Worm (Caenorhabditis elegans): ENCODE data around the gene ptrn-1.

Gene ptrn-1

DNA sequence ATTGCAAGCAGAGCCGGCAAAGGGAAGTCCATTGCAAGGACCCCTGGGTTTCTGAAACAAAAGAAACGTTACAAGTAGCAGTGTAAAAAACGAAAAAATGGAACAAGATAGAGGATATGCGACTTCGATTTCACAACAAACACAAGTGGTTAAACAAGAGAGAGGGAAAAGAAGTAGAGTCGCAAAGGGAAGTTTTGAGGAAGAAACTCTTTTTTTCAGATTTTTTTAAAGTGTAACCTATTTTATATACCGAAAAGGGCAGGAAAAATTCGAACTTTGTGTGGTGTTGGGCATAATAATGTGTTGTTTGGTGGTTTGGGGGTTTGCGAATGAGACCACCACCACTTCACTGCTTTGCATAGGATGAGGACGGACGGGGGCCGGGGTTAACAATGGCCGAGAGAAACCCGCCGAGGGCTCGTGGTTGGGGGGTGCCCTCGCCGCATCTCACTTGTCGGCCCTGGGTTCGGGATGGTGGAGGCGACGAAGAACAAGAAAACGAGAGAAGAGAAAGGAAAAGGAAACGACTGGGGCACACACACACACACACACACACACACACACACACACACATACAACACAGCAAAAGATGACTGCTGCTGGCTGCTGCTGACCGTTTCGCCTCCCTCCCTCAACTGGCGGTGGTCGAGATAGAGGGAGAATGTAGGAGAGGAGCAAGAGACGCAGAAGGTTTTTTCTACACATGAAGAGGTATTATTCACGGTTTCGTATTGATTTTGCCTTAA is at the start of gene ptrn-1:
Gene ptrn-1, minus strand, starts transcription at position 51 of the 746 bp plus-strand sequence.
- TF ChIP-seq nhr-77 (tag; optimal IDR thresholded peaks at IDR 0.05) (peak; percentile 45), egl-13 (tag; optimal IDR thresholded peaks at IDR 0.05) (peak; percentile 20), lin-13 (GFP tag; optimal IDR thresholded peaks at IDR 0.05) (peak; percentile 54), pag-3 (tag; optimal IDR thresholded peaks at IDR 0.05; ENCODE audit: borderline replicate concordance, insufficient read depth) (peak; percentile 9), nhr-20 (tag; optimal IDR thresholded peaks at IDR 0.05) (peak; percentile 67), efl-1 (optimal IDR thresholded peaks at IDR 0.05) (peak; percentile 25 to 32), efl-1 (GFP tag; optimal IDR thresholded peaks at IDR 0.05 in 1 of 2) (peak in 1 of 2 experiments; percentile 92), irx-1 (tag; optimal IDR thresholded peaks at IDR 0.05) (peak; percentile 22), sox-4 (tag; optimal IDR thresholded peaks at IDR 0.05) (no peak), ceh-8 (GFP tag; optimal IDR thresholded peaks at IDR 0.05) (peak; percentile 57), mef-2 (tag; optimal IDR thresholded peaks at IDR 0.05) (peak; percentile 28), skn-1 (tag; optimal IDR thresholded peaks at IDR 0.05) (peak; percentile 33), rnt-1 (tag; optimal IDR thresholded peaks at IDR 0.05) (peak; percentile 77), fkh-4 (tag; optimal IDR thresholded peaks at IDR 0.05; ENCODE audit: borderline replicate concordance) (no peak), ztf-4 (tag; optimal IDR thresholded peaks at IDR 0.05) (no peak), nhr-90 (tag; optimal IDR thresholded peaks at IDR 0.05; ENCODE audit: poor library complexity) (peak; percentile 30), lsy-2 (tag; optimal IDR thresholded peaks at IDR 0.05) (peak; percentile 49 to 70), egl-27 (tag; optimal IDR thresholded peaks at IDR 0.05) (peak; percentile 23 to 30), jun-1 (tag; optimal IDR thresholded peaks at IDR 0.05) (peak; percentile 61), lin-39 (tag; optimal IDR thresholded peaks at IDR 0.05) (no peak), dpl-1 (GFP tag; optimal IDR thresholded peaks at IDR 0.05) (peak in 1 of 3 experiments; percentile 13), aly-2 (tag; optimal IDR thresholded peaks at IDR 0.05) (no peak), Y116A8C.19 (tag; optimal IDR thresholded peaks at IDR 0.05; ENCODE audit: borderline replicate concordance) (no peak), blmp-1 (tag; optimal IDR thresholded peaks at IDR 0.05) (peak; percentile 94), ztf-11 (tag; optimal IDR thresholded peaks at IDR 0.05) (peak in 1 of 2 experiments; percentile 17), unc-86 (tag; optimal IDR thresholded peaks at IDR 0.05) (peak; percentile 57), sup-37 (GFP tag; optimal IDR thresholded peaks at IDR 0.05) (no peak), nhr-71 (tag; optimal IDR thresholded peaks at IDR 0.05) (peak; percentile 79), unc-130 (tag; optimal IDR thresholded peaks at IDR 0.05) (peak; percentile 56), elt-2 (tag; optimal IDR thresholded peaks at IDR 0.05) (peak; percentile 28), mep-1 (tag; optimal IDR thresholded peaks at IDR 0.05) (peak; percentile 45), fkh-10 (GFP tag; optimal IDR thresholded peaks at IDR 0.05) (peak; percentile 79), lin-14 (GFP tag; optimal IDR thresholded peaks at IDR 0.05) (peak; percentile 96), mdl-1 (tag; optimal IDR thresholded peaks at IDR 0.05) (peak in 1 of 2 experiments; percentile 73), fkh-8 (tag; optimal IDR thresholded peaks at IDR 0.05) (peak; percentile 41), tlp-1 (tag; optimal IDR thresholded peaks at IDR 0.05) (no peak), nhr-47 (tag; optimal IDR thresholded peaks at IDR 0.05) (peak; percentile 56), snu-23 (GFP tag; optimal IDR thresholded peaks at IDR 0.05) (peak; percentile 72), F16B12.6 (tag; optimal IDR thresholded peaks at IDR 0.05) (no peak), nhr-84 (tag; optimal IDR thresholded peaks at IDR 0.05) (no peak), snpc-4 (tag; optimal IDR thresholded peaks at IDR 0.05) (peak; percentile 35), nhr-19 (GFP tag; conservative IDR thresholded peaks at IDR 0.05) (peak; percentile 72), nhr-28 (tag; optimal IDR thresholded peaks at IDR 0.05) (no peak), ceh-82 (tag; optimal IDR thresholded peaks at IDR 0.05) (peak; percentile 22 to 62 (median 47)), isw-1 (GFP tag; IDR thresholded peaks at IDR 0.05) (peak; percentile 34; the same call in 1 of the 2 replicates), tbx-2 (tag; optimal IDR thresholded peaks at IDR 0.05) (peak; percentile 52), xbp-1 (tag; optimal IDR thresholded peaks at IDR 0.05) (peak; percentile 18), fos-1 (tag; optimal IDR thresholded peaks at IDR 0.05) (peak; percentile 30), lin-35 (GFP tag; optimal IDR thresholded peaks at IDR 0.05) (peak; percentile 47 to 58), ama-1 (optimal IDR thresholded peaks at IDR 0.05) (no peak), swsn-7 (tag; optimal IDR thresholded peaks at IDR 0.05) (peak; percentile 64), dsc-1 (tag; optimal IDR thresholded peaks at IDR 0.05) (peak; percentile 31)

Measured in whole organism, L1 larva.